Worm (Caenorhabditis elegans): ENCODE results near the gene str-10.

DNA sequence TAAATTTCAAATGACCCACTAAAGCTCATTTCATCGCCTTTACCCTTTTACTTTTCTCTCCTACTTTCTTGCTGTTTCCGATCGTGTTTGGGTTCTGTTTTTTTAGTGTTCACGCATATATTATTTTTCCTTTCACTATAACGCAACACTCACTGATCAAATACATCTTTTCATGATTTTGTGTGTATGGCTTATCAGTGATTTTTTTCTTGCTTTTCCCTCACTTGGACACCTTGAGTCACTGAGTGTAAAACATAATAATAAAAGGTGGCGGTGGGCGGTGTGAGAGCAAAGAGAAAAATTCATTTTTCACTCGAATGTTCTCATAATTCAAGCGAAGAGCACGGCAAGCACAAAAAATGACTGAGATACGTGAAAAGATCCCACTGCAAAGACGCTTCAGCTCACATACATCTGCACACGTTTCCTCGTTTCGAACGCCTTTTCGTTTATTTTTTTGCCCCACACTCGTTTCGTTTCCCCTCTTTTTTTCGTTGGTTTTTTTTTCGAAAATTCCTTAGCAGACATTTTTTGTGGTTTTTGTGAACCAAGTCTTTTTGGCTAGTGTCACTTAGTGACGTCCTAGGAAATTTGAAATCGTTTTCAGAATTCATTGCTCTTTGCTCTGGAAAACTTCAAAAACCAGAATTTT lies 19.4 kb upstream of the str-10 start, which contains the start of gene K03A11.5:
- TF ChIP-seq cog-1 (tag; optimal IDR thresholded peaks at IDR 0.05) (no peak), flt-1 (GFP tag; IDR thresholded peaks at IDR 0.05) (no peak), ztf-23 (GFP tag; IDR thresholded peaks at IDR 0.05) (no peak), ztf-29 (GFP tag; IDR thresholded peaks at IDR 0.05) (no peak)
